Fruit fly (Drosophila melanogaster) Kc167 (cell line): ENCODE data around the gene Ns4.

ENCODE experiments used
- Myc ChIP-seq: fragments of >200 bp; optimal IDR thresholded peaks from 2 replicates; lab custom pipeline; 2017; ENCODE audit warnings: missing external identifiers
- Sin3A ChIP-seq: fragments of >200 bp; optimal IDR thresholded peaks from 2 replicates; lab custom pipeline; 2018; ENCODE audit warnings: missing external identifiers
- h ChIP-seq: fragments of >200 bp; optimal IDR thresholded peaks from 3 replicates; lab custom pipeline; 2018; ENCODE audit warnings: missing external identifiers
- insv ChIP-seq: fragments of >200 bp; optimal IDR thresholded peaks from 3 replicates; lab custom pipeline; 2018; ENCODE audit warnings: missing external identifiers
- psq ChIP-seq: fragments of >200 bp; optimal IDR thresholded peaks from 2 replicates; lab custom pipeline; 2017; ENCODE audit warnings: missing external identifiers
- ttk ChIP-seq: sonication (Bioruptor generic); optimal IDR thresholded peaks from 2 replicates; lab custom pipeline; 2017; ENCODE audit warnings: missing external identifiers

DNA sequence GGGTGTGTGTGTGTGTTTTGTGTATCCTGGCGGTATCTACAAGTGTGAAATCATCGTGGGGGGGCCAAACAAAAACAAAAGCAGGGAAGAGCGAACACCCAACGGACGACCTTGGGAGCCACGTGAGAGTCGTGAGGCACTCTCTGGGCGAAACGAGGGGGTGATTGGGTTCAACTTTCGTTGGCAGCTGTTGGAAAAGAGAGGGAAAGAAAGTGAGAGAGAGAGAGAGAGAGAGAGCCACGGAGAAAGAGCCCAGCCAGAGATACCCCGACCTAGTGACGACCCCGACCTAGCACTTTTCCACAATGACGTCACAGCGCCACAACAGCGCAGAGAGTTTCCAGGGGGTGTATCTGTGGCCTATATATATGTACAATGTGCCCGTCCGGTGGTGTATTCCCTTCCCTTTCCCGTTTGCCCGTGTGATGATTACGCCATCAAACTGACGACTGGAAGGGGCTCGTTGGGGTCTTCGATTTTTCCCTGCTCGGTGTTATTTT, 46.4 kb upstream of the Ns4 start:
- TF ChIP-seq ttk (lab: Kevin White, UChicago) (no peak), h (no peak), psq (lab: Kevin White, UChicago) (no peak), insv (lab: Kevin White, UChicago) (no peak), Myc (no peak), Sin3A (lab: Kevin White, UChicago) (no peak)
